Fruit fly (Drosophila melanogaster): ENCODE measurements around the gene CG44271.

The CG44271 gene

dm6 chr2L:6708997-6709662, 38.6 kb downstream of the CG44271 start, which contains the start of gene Tsp:
Gene Tsp (minus strand): TSS chr2L:6709086.
- TF ChIP-seq CTCF (optimal IDR thresholded peaks at IDR 0.05): no peak
- TF ChIP-seq CG8478 (optimal IDR thresholded peaks at IDR 0.05): no peak

dm6 chr2L:6706368-6706919, 41.3 kb downstream of the CG44271 start:
- no peak for TF ChIP-seq CG8478 (optimal IDR thresholded peaks at IDR 0.05)
- TF ChIP-seq CTCF (optimal IDR thresholded peaks at IDR 0.05): no peak

dm6 chr2L:6705081-6705480, 42.6 kb downstream of the CG44271 start:
- TF ChIP-seq CTCF (optimal IDR thresholded peaks at IDR 0.05) (no peak), CG8478 (optimal IDR thresholded peaks at IDR 0.05) (no peak)

- TF ChIP-seq CG8478 (optimal IDR thresholded peaks at IDR 0.05): no peak
- TF ChIP-seq CTCF (optimal IDR thresholded peaks at IDR 0.05): no peak
Measured at dm6 chr2L:6701409-6702199, 46.1 kb downstream of the CG44271 start.

- TF ChIP-seq CG8478 (optimal IDR thresholded peaks at IDR 0.05) (no peak), CTCF (optimal IDR thresholded peaks at IDR 0.05) (no peak)
Measured at dm6 chr2L:6700742-6701141, 47.0 kb downstream of the CG44271 start.

- TF ChIP-seq CTCF (optimal IDR thresholded peaks at IDR 0.05) (no peak), CG8478 (optimal IDR thresholded peaks at IDR 0.05) (no peak)
Measured at dm6 chr2L:6698387-6698786, 49.3 kb downstream of the CG44271 start.
